Worm (Caenorhabditis elegans): ENCODE measurements around the gene R04A9.7.

The R04A9.7 gene

ce11 chrX:382692-383091, 12.0 kb downstream of the R04A9.7 start, which contains the start of gene ife-2 (continued):
- TF ChIP-seq lin-15B (tag; optimal IDR thresholded peaks at IDR 0.05), result no peak
- TF ChIP-seq ceh-8 (GFP tag; optimal IDR thresholded peaks at IDR 0.05), result no peak
- TF ChIP-seq nhr-11 (tag; optimal IDR thresholded peaks at IDR 0.05), result no peak
- peak; percentile 77 for TF ChIP-seq nhr-71 (tag; optimal IDR thresholded peaks at IDR 0.05)
- no peak for TF ChIP-seq sox-4 (tag; optimal IDR thresholded peaks at IDR 0.05)
- no peak for TF ChIP-seq zag-1 (tag; optimal IDR thresholded peaks at IDR 0.05)
- TF ChIP-seq grh-1 (GFP tag; IDR thresholded peaks at IDR 0.05), result 0 out of 2 replicates have a peak, but pooled peaks have one; percentile 10
- peak; percentile 70 to 75 for TF ChIP-seq lsy-2 (tag; optimal IDR thresholded peaks at IDR 0.05)
- peak; percentile 85 for TF ChIP-seq skn-1 (tag; optimal IDR thresholded peaks at IDR 0.05)
- peak; percentile 69 for TF ChIP-seq xbp-1 (tag; optimal IDR thresholded peaks at IDR 0.05)
- TF ChIP-seq unc-98 (GFP tag; IDR thresholded peaks at IDR 0.05), result no peak
- peak; percentile 49 for TF ChIP-seq unc-130 (tag; optimal IDR thresholded peaks at IDR 0.05)
- TF ChIP-seq C04F5.9 (tag; optimal IDR thresholded peaks at IDR 0.05), result peak; percentile 10
- TF ChIP-seq lin-13 (GFP tag; optimal IDR thresholded peaks at IDR 0.05), result no peak
- peak in 1 of 2 experiments; percentile 71 for TF ChIP-seq mdl-1 (tag; optimal IDR thresholded peaks at IDR 0.05)
- peak; percentile 21 to 65 (median 40) for TF ChIP-seq ceh-82 (tag; optimal IDR thresholded peaks at IDR 0.05)
- peak; percentile 34 for TF ChIP-seq dsc-1 (tag; optimal IDR thresholded peaks at IDR 0.05)
- peak; percentile 47; the same call in 1 of the 2 replicates for TF ChIP-seq ceh-88 (GFP tag; IDR thresholded peaks at IDR 0.05)
- no peak for TF ChIP-seq pag-3 (tag; optimal IDR thresholded peaks at IDR 0.05; ENCODE audit: borderline replicate concordance, insufficient read depth)
- no peak for TF ChIP-seq isw-1 (GFP tag; IDR thresholded peaks at IDR 0.05)
- peak; percentile 50 for TF ChIP-seq unc-86 (tag; optimal IDR thresholded peaks at IDR 0.05)
- TF ChIP-seq vab-15 (tag; optimal IDR thresholded peaks at IDR 0.05), result no peak
- no peak for TF ChIP-seq lin-39 (tag; optimal IDR thresholded peaks at IDR 0.05)
- no peak for TF ChIP-seq pqm-1 (tag; optimal IDR thresholded peaks at IDR 0.05)
- peak; percentile 75 for TF ChIP-seq nhr-90 (tag; optimal IDR thresholded peaks at IDR 0.05; ENCODE audit: poor library complexity)
- TF ChIP-seq rnt-1 (tag; optimal IDR thresholded peaks at IDR 0.05), result peak; percentile 60
- TF ChIP-seq nhr-12 (tag; optimal IDR thresholded peaks at IDR 0.05), result no peak
- TF ChIP-seq unc-62 (GFP tag; optimal IDR thresholded peaks at IDR 0.05), result no peak
- peak; percentile 64 for TF ChIP-seq nhr-19 (GFP tag; conservative IDR thresholded peaks at IDR 0.05)

- TF ChIP-seq lin-35 (GFP tag; optimal IDR thresholded peaks at IDR 0.05), result peak in 1 of 2 experiments; percentile 35
- TF ChIP-seq snu-23 (GFP tag; optimal IDR thresholded peaks at IDR 0.05), result peak; percentile 24
- peak in 1 of 2 experiments; percentile 8 for TF ChIP-seq mdl-1 (tag; optimal IDR thresholded peaks at IDR 0.05)
- TF ChIP-seq hlh-17 (GFP tag; optimal IDR thresholded peaks at IDR 0.05; ENCODE audit: borderline replicate concordance), result no peak
- no peak for TF ChIP-seq ceh-90 (tag; optimal IDR thresholded peaks at IDR 0.05)
- TF ChIP-seq irx-1 (tag; optimal IDR thresholded peaks at IDR 0.05), result no peak
- TF ChIP-seq nhr-47 (tag; optimal IDR thresholded peaks at IDR 0.05), result peak; percentile 13
- no peak for TF ChIP-seq ces-1 (GFP tag; optimal IDR thresholded peaks at IDR 0.05)
- TF ChIP-seq fkh-4 (tag; optimal IDR thresholded peaks at IDR 0.05; ENCODE audit: borderline replicate concordance), result no peak
- no peak for TF ChIP-seq tlp-1 (tag; optimal IDR thresholded peaks at IDR 0.05)
- no peak for TF ChIP-seq nhr-90 (tag; optimal IDR thresholded peaks at IDR 0.05; ENCODE audit: poor library complexity)
- TF ChIP-seq F16B12.6 (tag; optimal IDR thresholded peaks at IDR 0.05), result peak; percentile 38
These were observed 13.7 kb downstream of the R04A9.7 start for ce11 chrX:381029-381428.

ce11 chrX:380505-380904, 14.2 kb downstream of the R04A9.7 start, which contains the start of gene R04A9.3:
Gene R04A9.3, minus strand, starts transcription at chrX:380605.
- TF ChIP-seq egl-13 (tag; optimal IDR thresholded peaks at IDR 0.05), result no peak
- no peak for TF ChIP-seq tlp-1 (tag; optimal IDR thresholded peaks at IDR 0.05)
- TF ChIP-seq jun-1 (tag; optimal IDR thresholded peaks at IDR 0.05), result no peak
- no peak for TF ChIP-seq dpl-1 (GFP tag; optimal IDR thresholded peaks at IDR 0.05)
- no peak for TF ChIP-seq efl-1 (optimal IDR thresholded peaks at IDR 0.05)
- TF ChIP-seq efl-1 (GFP tag; optimal IDR thresholded peaks at IDR 0.05 in 1 of 2), result no peak
